Fruit fly (Drosophila melanogaster) S2 (cell line): ENCODE data around the gene aly.

ENCODE experiments used
- CG8478 ChIP-seq: fragments of >200 bp; optimal IDR thresholded peaks from 2 replicates; lab custom pipeline; 2018
- CTCF ChIP-seq, 2 experiments: fragments of >200 bp; optimal IDR thresholded peaks; 2 replicates each; lab custom pipeline; 2018

DNA sequence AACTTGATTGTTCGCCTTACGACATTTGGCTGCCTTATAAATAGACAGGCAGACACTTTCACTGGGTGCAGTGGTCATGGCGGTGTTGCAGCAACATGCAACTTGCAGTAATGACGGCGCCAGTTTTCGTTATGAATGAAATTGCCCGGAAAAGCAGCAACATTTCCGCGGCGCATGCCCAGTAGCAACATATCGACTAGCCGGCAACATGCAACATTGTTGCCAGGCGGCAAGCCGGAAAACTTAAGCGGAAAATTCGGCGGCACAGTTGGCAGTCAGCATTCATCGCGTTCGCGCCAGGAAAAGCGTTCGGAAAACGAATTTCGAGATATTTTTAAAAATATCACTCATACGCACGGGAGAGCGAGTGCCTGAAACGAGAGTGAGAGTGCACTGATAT is 24.9 kb downstream of the aly start, which contains the start of gene FMRFaR:
- TF ChIP-seq CG8478 (lab: Kevin White, UChicago) = no peak
- TF ChIP-seq CTCF (optimal IDR thresholded peaks at IDR 0.05; lab: Kevin White, UChicago) = no peak
